Worm (Caenorhabditis elegans) whole organism, L1 larva: ENCODE measurements around the gene lbp-9.

Source experiments
- alr-1 ChIP-seq: fragments of 200-800 bp; sonication (Bioruptor generic); optimal IDR thresholded peaks from 2 replicates; lab custom pipeline; 2018; ENCODE audit warnings: borderline replicate concordance, mild to moderate bottlenecking, missing genetic modification characterization, missing compliant biosample characterization
- lin-14 ChIP-seq: fragments of 200-800 bp; sonication (Bioruptor generic); optimal IDR thresholded peaks from 2 replicates; lab custom pipeline; 2018; ENCODE audit warnings: mild to moderate bottlenecking, missing genetic modification characterization, moderate library complexity, missing compliant biosample characterization

DNA sequence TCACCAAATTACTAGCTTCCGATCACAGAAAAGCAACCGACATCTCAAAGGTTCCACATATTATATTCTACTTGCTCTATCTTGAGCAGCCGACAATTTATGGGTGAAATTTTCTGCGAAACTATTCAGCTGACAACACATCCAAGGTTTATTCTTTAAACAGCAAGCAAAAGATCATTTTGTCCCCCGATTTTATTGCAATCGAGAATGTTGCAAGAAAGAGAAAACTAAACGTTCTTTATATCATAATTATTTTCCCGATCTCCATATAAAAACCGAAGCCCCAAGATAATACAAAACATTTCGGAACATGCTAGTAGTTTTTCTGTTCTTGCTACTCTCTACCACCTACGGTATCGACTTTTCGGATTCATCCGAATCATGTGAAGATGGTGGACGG lies 27.5 kb downstream of the lbp-9 start, which contains the start of gene clec-207:
- TF ChIP-seq lin-14 (GFP tag; lab: Kevin White, UChicago) = no peak
- TF ChIP-seq alr-1 (tag; lab: Kevin White, UChicago) = no peak
